Fruit fly (Drosophila melanogaster): ENCODE results near the gene Cpr67Fa1.

The Cpr67Fa1 gene

dm6 chr3L:10862544-10863474 lies 27.0 kb upstream of the Cpr67Fa1 start:
- TF ChIP-seq CG11617 (GFP tag; optimal IDR thresholded peaks at IDR 0.05) = no peak
- TF ChIP-seq kay (GFP tag; ENCODE audit: borderline replicate concordance) = peak; percentile 53
- TF ChIP-seq CG14711 (tag; optimal IDR thresholded peaks at IDR 0.05) = no peak
- no peak for TF ChIP-seq Clk (GFP tag; optimal IDR thresholded peaks at IDR 0.05)
- TF ChIP-seq cic (GFP tag; optimal IDR thresholded peaks at IDR 0.05) = peak; percentile 88
- peak; percentile 29 for TF ChIP-seq tj (GFP tag; optimal IDR thresholded peaks at IDR 0.05)

- TF ChIP-seq pad (GFP tag; optimal IDR thresholded peaks at IDR 0.05) (no peak), ovo (GFP tag; optimal IDR thresholded peaks at IDR 0.05) (no peak), bab1 (GFP tag; optimal IDR thresholded peaks at IDR 0.05) (no peak), tj (GFP tag; optimal IDR thresholded peaks at IDR 0.05) (no peak), CG11617 (GFP tag; optimal IDR thresholded peaks at IDR 0.05) (no peak), CG33017 (tag; optimal IDR thresholded peaks at IDR 0.05) (no peak), Hr96 (GFP tag; optimal IDR thresholded peaks at IDR 0.05) (peak; percentile 14), Mnt (GFP tag; optimal IDR thresholded peaks at IDR 0.05) (no peak), kay (GFP tag; ENCODE audit: borderline replicate concordance) (no peak), cic (GFP tag; optimal IDR thresholded peaks at IDR 0.05) (peak; percentile 15), CG7045 (GFP tag; optimal IDR thresholded peaks at IDR 0.05) (no peak), CG5204 (GFP tag; optimal IDR thresholded peaks at IDR 0.05) (no peak), CG1620 (GFP tag; optimal IDR thresholded peaks at IDR 0.05) (no peak), Crg-1 (GFP tag; optimal IDR thresholded peaks at IDR 0.05) (no peak), CG7101 (tag; optimal IDR thresholded peaks at IDR 0.05) (no peak), Clk (GFP tag; optimal IDR thresholded peaks at IDR 0.05) (no peak), cnc (optimal IDR thresholded peaks at IDR 0.05) (no peak), CG12768 (GFP tag; optimal IDR thresholded peaks at IDR 0.05) (peak; percentile 46)
Observed at dm6 chr3L:10863925-10864324, 25.9 kb upstream of the Cpr67Fa1 start.

- TF ChIP-seq CG5204 (GFP tag; optimal IDR thresholded peaks at IDR 0.05) = peak; percentile 71
- peak; percentile 86 for TF ChIP-seq CG7045 (GFP tag; optimal IDR thresholded peaks at IDR 0.05)
- TF ChIP-seq toe (GFP tag; optimal IDR thresholded peaks at IDR 0.05) = peak; percentile 47
- TF ChIP-seq CG1620 (GFP tag; optimal IDR thresholded peaks at IDR 0.05) = peak; percentile 21
- TF ChIP-seq bab1 (GFP tag; optimal IDR thresholded peaks at IDR 0.05) = no peak
- TF ChIP-seq tj (GFP tag; optimal IDR thresholded peaks at IDR 0.05) = peak; percentile 24
- TF ChIP-seq kay (GFP tag; ENCODE audit: borderline replicate concordance) = no peak
- TF ChIP-seq CG11617 (GFP tag; optimal IDR thresholded peaks at IDR 0.05) = peak; percentile 45
- TF ChIP-seq CG33017 (tag; optimal IDR thresholded peaks at IDR 0.05) = peak; percentile 66
- peak; percentile 36 for TF ChIP-seq CG7101 (tag; optimal IDR thresholded peaks at IDR 0.05)
- peak; percentile 70 for TF ChIP-seq Clk (GFP tag; optimal IDR thresholded peaks at IDR 0.05)
- TF ChIP-seq Mnt (GFP tag; optimal IDR thresholded peaks at IDR 0.05) = no peak
- peak; percentile 77 for TF ChIP-seq CG12768 (GFP tag; optimal IDR thresholded peaks at IDR 0.05)
- no peak for TF ChIP-seq cic (GFP tag; optimal IDR thresholded peaks at IDR 0.05)
- TF ChIP-seq ovo (GFP tag; optimal IDR thresholded peaks at IDR 0.05) = peak; percentile 17
- TF ChIP-seq Crg-1 (GFP tag; optimal IDR thresholded peaks at IDR 0.05) = peak; percentile 27
- TF ChIP-seq CG14711 (tag; optimal IDR thresholded peaks at IDR 0.05) = peak; percentile 65
- no peak for TF ChIP-seq cnc (optimal IDR thresholded peaks at IDR 0.05)
- TF ChIP-seq Hr96 (GFP tag; optimal IDR thresholded peaks at IDR 0.05) = peak; percentile 60
- TF ChIP-seq pad (GFP tag; optimal IDR thresholded peaks at IDR 0.05) = no peak
Observed at dm6 chr3L:10866633-10867379, 23.0 kb upstream of the Cpr67Fa1 start.

dm6 chr3L:10867380-10867648 lies 22.5 kb upstream of the Cpr67Fa1 start:
- TF ChIP-seq pad (GFP tag; optimal IDR thresholded peaks at IDR 0.05) (no peak), kay (GFP tag; ENCODE audit: borderline replicate concordance) (peak; percentile 60)

dm6 chr3L:10867778-10868382 lies 21.9 kb upstream of the Cpr67Fa1 start:
- TF ChIP-seq CG7101 (tag; optimal IDR thresholded peaks at IDR 0.05) = peak; percentile 54
- peak; percentile 62 for TF ChIP-seq tj (GFP tag; optimal IDR thresholded peaks at IDR 0.05)
- TF ChIP-seq CG1620 (GFP tag; optimal IDR thresholded peaks at IDR 0.05) = no peak
- peak; percentile 98 for TF ChIP-seq CG12768 (GFP tag; optimal IDR thresholded peaks at IDR 0.05)
- TF ChIP-seq pad (GFP tag; optimal IDR thresholded peaks at IDR 0.05) = peak; percentile 54
- peak; percentile 95 for TF ChIP-seq cic (GFP tag; optimal IDR thresholded peaks at IDR 0.05)
- peak; percentile 43 for TF ChIP-seq CG5204 (GFP tag; optimal IDR thresholded peaks at IDR 0.05)
- peak; percentile 28 for TF ChIP-seq Clk (GFP tag; optimal IDR thresholded peaks at IDR 0.05)
- TF ChIP-seq CG11617 (GFP tag; optimal IDR thresholded peaks at IDR 0.05) = peak; percentile 43
- TF ChIP-seq CG14711 (tag; optimal IDR thresholded peaks at IDR 0.05) = peak; percentile 35
- peak; percentile 75 for TF ChIP-seq CG33017 (tag; optimal IDR thresholded peaks at IDR 0.05)
- TF ChIP-seq CG7045 (GFP tag; optimal IDR thresholded peaks at IDR 0.05) = peak; percentile 79
- no peak for TF ChIP-seq cnc (optimal IDR thresholded peaks at IDR 0.05)
- peak; percentile 99 for TF ChIP-seq kay (GFP tag; ENCODE audit: borderline replicate concordance)
- peak; percentile 53 for TF ChIP-seq ovo (GFP tag; optimal IDR thresholded peaks at IDR 0.05)
- peak; percentile 57 for TF ChIP-seq Crg-1 (GFP tag; optimal IDR thresholded peaks at IDR 0.05)
- peak; percentile 35 for TF ChIP-seq bab1 (GFP tag; optimal IDR thresholded peaks at IDR 0.05)
- TF ChIP-seq Hr96 (GFP tag; optimal IDR thresholded peaks at IDR 0.05) = no peak
- peak; percentile 43 for TF ChIP-seq Mnt (GFP tag; optimal IDR thresholded peaks at IDR 0.05)
- TF ChIP-seq toe (GFP tag; optimal IDR thresholded peaks at IDR 0.05) = peak; percentile 52
